Worm (Caenorhabditis elegans): Measurements from ENCODE around the gene F40F8.11.

Gene F40F8.11

ce11 chrII:11110419-11110818 lies 22.0 kb downstream of the F40F8.11 start:
- TF ChIP-seq hlh-4 (tag; optimal IDR thresholded peaks at IDR 0.05) (no peak), nhr-237 (tag; optimal IDR thresholded peaks at IDR 0.05) (no peak), lin-15B (tag; optimal IDR thresholded peaks at IDR 0.05) (no peak), lin-35 (GFP tag; optimal IDR thresholded peaks at IDR 0.05) (no peak), pqm-1 (tag; optimal IDR thresholded peaks at IDR 0.05) (no peak), fos-1 (tag; optimal IDR thresholded peaks at IDR 0.05) (no peak), nhr-19 (GFP tag; conservative IDR thresholded peaks at IDR 0.05) (no peak), unc-98 (GFP tag; IDR thresholded peaks at IDR 0.05) (no peak), hlh-17 (GFP tag; optimal IDR thresholded peaks at IDR 0.05; ENCODE audit: borderline replicate concordance) (no peak), egl-27 (tag; optimal IDR thresholded peaks at IDR 0.05) (no peak)

DNA sequence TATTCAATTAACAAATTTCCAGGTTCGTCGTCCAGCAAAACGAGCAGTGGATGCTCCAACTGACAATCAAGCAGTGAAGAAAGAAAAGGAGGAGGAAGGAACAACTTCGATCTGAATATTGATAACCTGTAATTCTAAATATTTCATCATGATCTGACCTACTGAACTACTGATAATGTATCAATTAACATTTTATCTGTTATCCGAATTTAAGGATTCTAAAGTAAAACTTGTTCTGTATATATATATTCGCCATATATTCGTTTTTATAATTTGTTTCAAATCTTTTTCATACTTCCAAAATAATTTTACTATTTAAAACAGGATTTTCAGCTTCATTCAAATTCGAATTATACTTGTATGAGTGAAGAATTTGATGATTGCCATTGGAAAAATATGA lies 24.6 kb downstream of the F40F8.11 start, which contains the start of gene apc-17:
apc-17 (plus strand) TSS at position 301 of the 400 bp plus-strand sequence.
- TF ChIP-seq mdl-1 (tag; optimal IDR thresholded peaks at IDR 0.05) (no peak), jun-1 (tag; optimal IDR thresholded peaks at IDR 0.05) (no peak), ztf-4 (tag; optimal IDR thresholded peaks at IDR 0.05) (no peak), mab-9 (GFP tag; IDR thresholded peaks at IDR 0.05) (no peak), sup-37 (GFP tag; optimal IDR thresholded peaks at IDR 0.05) (no peak), lin-39 (tag; optimal IDR thresholded peaks at IDR 0.05) (no peak), dsc-1 (tag; optimal IDR thresholded peaks at IDR 0.05) (no peak), isw-1 (GFP tag; IDR thresholded peaks at IDR 0.05) (no peak)

DNA sequence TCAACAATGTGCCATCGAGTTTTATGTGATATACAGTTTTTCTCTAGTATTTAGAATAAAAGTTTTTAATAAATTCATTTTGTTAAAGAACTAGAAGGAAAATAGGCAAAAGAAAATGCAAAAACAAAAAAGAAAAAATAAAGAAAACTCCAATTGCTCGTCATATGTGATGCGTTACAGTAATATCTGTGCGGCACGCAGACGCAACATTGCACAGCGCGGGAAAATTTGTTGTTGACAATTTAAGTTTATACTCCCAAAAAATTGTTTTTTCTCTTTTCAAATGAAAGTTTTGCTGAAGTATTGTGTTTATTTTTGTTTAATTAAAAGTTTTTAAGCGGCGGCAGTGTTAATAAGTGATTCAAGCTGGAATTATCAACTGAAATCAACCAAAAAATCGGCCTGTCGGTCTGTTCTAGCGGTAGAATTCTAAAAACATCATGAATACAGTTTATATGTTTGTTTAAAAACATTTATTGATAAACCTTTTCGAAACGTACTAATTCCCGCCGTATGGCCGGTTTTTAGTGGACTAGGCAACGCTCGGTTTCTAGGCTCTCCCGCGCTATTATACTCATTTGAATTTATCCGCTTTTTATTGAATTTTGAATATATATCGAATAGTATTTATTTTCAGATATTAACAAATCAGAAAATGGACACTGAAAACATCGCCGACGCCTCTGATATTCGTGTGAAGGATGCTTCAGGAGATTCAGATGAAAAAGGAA lies 26.2 kb downstream of the F40F8.11 start, which contains the start of gene nasp-1:
nasp-1 (plus strand) TSS at position 632 of the 731 bp plus-strand sequence.
- no peak for TF ChIP-seq nhr-237 (tag; optimal IDR thresholded peaks at IDR 0.05)
- TF ChIP-seq fkh-10 (GFP tag; optimal IDR thresholded peaks at IDR 0.05), result no peak
- TF ChIP-seq nhr-84 (tag; optimal IDR thresholded peaks at IDR 0.05), result no peak
- no peak for TF ChIP-seq lin-15B (tag; optimal IDR thresholded peaks at IDR 0.05)
- no peak for TF ChIP-seq alr-1 (tag; optimal IDR thresholded peaks at IDR 0.05; ENCODE audit: borderline replicate concordance)
- TF ChIP-seq C04F5.9 (tag; optimal IDR thresholded peaks at IDR 0.05), result no peak
- TF ChIP-seq egl-13 (tag; optimal IDR thresholded peaks at IDR 0.05), result no peak
- no peak for TF ChIP-seq unc-30 (tag; optimal IDR thresholded peaks at IDR 0.05)
- TF ChIP-seq elt-3 (tag; optimal IDR thresholded peaks at IDR 0.05), result no peak
- TF ChIP-seq zip-4 (GFP tag; optimal IDR thresholded peaks at IDR 0.05), result no peak
- no peak for TF ChIP-seq lir-3 (tag; optimal IDR thresholded peaks at IDR 0.05; ENCODE audit: poor library complexity)
- TF ChIP-seq pax-3 (tag; optimal IDR thresholded peaks at IDR 0.05), result no peak
- TF ChIP-seq irx-1 (tag; optimal IDR thresholded peaks at IDR 0.05), result no peak
- no peak for TF ChIP-seq jun-1 (tag; optimal IDR thresholded peaks at IDR 0.05)
- TF ChIP-seq fkh-8 (tag; optimal IDR thresholded peaks at IDR 0.05), result no peak
- TF ChIP-seq blmp-1 (tag; optimal IDR thresholded peaks at IDR 0.05), result no peak
- TF ChIP-seq nhr-71 (tag; optimal IDR thresholded peaks at IDR 0.05), result no peak
- no peak for TF ChIP-seq ztf-11 (tag; optimal IDR thresholded peaks at IDR 0.05)
- peak; percentile 72 to 92 for TF ChIP-seq efl-1 (optimal IDR thresholded peaks at IDR 0.05)
- peak; percentile 72 to 96 for TF ChIP-seq efl-1 (GFP tag; optimal IDR thresholded peaks at IDR 0.05 in 1 of 2)
- no peak for TF ChIP-seq rnt-1 (tag; optimal IDR thresholded peaks at IDR 0.05)
- TF ChIP-seq efl-3 (GFP tag; optimal IDR thresholded peaks at IDR 0.05), result no peak
- TF ChIP-seq lin-13 (GFP tag; optimal IDR thresholded peaks at IDR 0.05), result no peak
- TF ChIP-seq Y116A8C.19 (tag; optimal IDR thresholded peaks at IDR 0.05; ENCODE audit: borderline replicate concordance), result no peak
- TF ChIP-seq egl-27 (tag; optimal IDR thresholded peaks at IDR 0.05), result no peak
- no peak for TF ChIP-seq grh-1 (GFP tag; IDR thresholded peaks at IDR 0.05)
- peak; percentile 6 for TF ChIP-seq nhr-90 (tag; optimal IDR thresholded peaks at IDR 0.05; ENCODE audit: poor library complexity)
- no peak for TF ChIP-seq vab-15 (tag; optimal IDR thresholded peaks at IDR 0.05)
- TF ChIP-seq tbx-2 (tag; optimal IDR thresholded peaks at IDR 0.05), result no peak
- TF ChIP-seq nhr-85 (tag), result peak; percentile 47
- TF ChIP-seq ceh-63 (GFP tag; optimal IDR thresholded peaks at IDR 0.05), result no peak
- no peak for TF ChIP-seq aha-1 (tag; optimal IDR thresholded peaks at IDR 0.05)
- TF ChIP-seq C34B4.2 (tag; optimal IDR thresholded peaks at IDR 0.05), result no peak
- no peak for TF ChIP-seq snu-23 (GFP tag; optimal IDR thresholded peaks at IDR 0.05)
- no peak for TF ChIP-seq sup-37 (GFP tag; optimal IDR thresholded peaks at IDR 0.05)
- no peak for TF ChIP-seq isw-1 (GFP tag; IDR thresholded peaks at IDR 0.05)

Measured in whole organism, L1 larva.